Fruit fly (Drosophila melanogaster) whole organism, embryonic: ENCODE measurements around the gene CG3604.

Experiments used
- Abd-B ChIP-seq: fragments of 200-800 bp; sonication (Bioruptor generic); optimal IDR thresholded peaks from 2 replicates; lab custom pipeline; 2018; ENCODE audit warnings: missing biosample characterization, mild to moderate bottlenecking, missing genetic modification characterization, moderate library complexity
- Awh ChIP-seq: fragments of 200-800 bp; sonication (Bioruptor generic); IDR thresholded peaks from 2 replicates; pipeline ENCODE4, ENCODE4 v1.3.6; 2022; ENCODE audit warnings: missing biosample characterization, missing genetic modification characterization
- Bdp1 ChIP-seq: fragments of 200-800 bp; sonication (Bioruptor generic); optimal IDR thresholded peaks from 3 replicates; lab custom pipeline; 2016; ENCODE audit warnings: missing biosample characterization, missing genetic modification characterization
- Bgb ChIP-seq: fragments of 200-800 bp; sonication (Bioruptor generic); IDR thresholded peaks from 2 replicates; pipeline ENCODE4 v1.3.6; 2022; ENCODE audit warnings: missing biosample characterization, missing genetic modification characterization; ENCODE audit not compliant: partially characterized antibody
- CG12155 ChIP-seq: fragments of 200-800 bp; sonication (Bioruptor generic); optimal IDR thresholded peaks from 3 replicates; lab custom pipeline; 2016; ENCODE audit warnings: missing biosample characterization, missing genetic modification characterization
- CG13287 ChIP-seq: fragments of 200-800 bp; sonication (Bioruptor generic); IDR thresholded peaks from 2 replicates; pipeline ENCODE4 v1.3.6; 2022; ENCODE audit warnings: missing biosample characterization, missing genetic modification characterization; ENCODE audit not compliant: partially characterized antibody
- CG14710 ChIP-seq: fragments of 200-800 bp; sonication (Bioruptor generic); optimal IDR thresholded peaks from 3 replicates; lab custom pipeline; 2019; ENCODE audit warnings: missing biosample characterization, mild to moderate bottlenecking, missing genetic modification characterization, moderate library complexity
- CG15601 ChIP-seq: fragments of 200-800 bp; sonication (Bioruptor generic); optimal IDR thresholded peaks from 3 replicates; lab custom pipeline; 2019; ENCODE audit warnings: missing biosample characterization, mild to moderate bottlenecking, missing genetic modification characterization, moderate library complexity
- CG2199 ChIP-seq: fragments of 200-800 bp; sonication (Bioruptor generic); IDR thresholded peaks from 3 replicates; pipeline ENCODE4 v1.3.6; 2022; ENCODE audit warnings: missing biosample characterization, missing genetic modification characterization
- CG3163 ChIP-seq: fragments of 200-800 bp; sonication (Bioruptor generic); optimal IDR thresholded peaks from 3 replicates; lab custom pipeline; 2016; ENCODE audit warnings: missing biosample characterization, missing genetic modification characterization
- CG32532 ChIP-seq: fragments of 200-800 bp; sonication (Bioruptor generic); IDR thresholded peaks from 2 replicates; pipeline ENCODE4 v1.3.6; 2022; ENCODE audit warnings: missing biosample characterization, missing genetic modification characterization
- CG34422 ChIP-seq: fragments of 200-800 bp; sonication (Bioruptor generic); IDR thresholded peaks from 3 replicates; pipeline ENCODE4 v1.3.6; 2022; ENCODE audit warnings: missing biosample characterization, missing genetic modification characterization
- CG42726 ChIP-seq: fragments of 200-800 bp; sonication (Bioruptor generic); IDR thresholded peaks from 2 replicates; pipeline ENCODE4 v1.3.6; 2022; ENCODE audit warnings: missing biosample characterization, missing genetic modification characterization; ENCODE audit not compliant: partially characterized antibody
- CG4360 ChIP-seq: fragments of 200-800 bp; sonication (Bioruptor generic); IDR thresholded peaks from 2 replicates; pipeline ENCODE4 v1.3.6; 2022; ENCODE audit warnings: missing biosample characterization, missing genetic modification characterization
- CG6765 ChIP-seq: fragments of 200-800 bp; sonication (Bioruptor generic); optimal IDR thresholded peaks from 3 replicates; lab custom pipeline; 2017; ENCODE audit warnings: missing biosample characterization, mild to moderate bottlenecking, missing genetic modification characterization
- CG6854 ChIP-seq: fragments of 200-800 bp; sonication (Bioruptor generic); optimal IDR thresholded peaks from 3 replicates; lab custom pipeline; 2017; ENCODE audit warnings: missing biosample characterization, mild to moderate bottlenecking, missing genetic modification characterization
- CG7963 ChIP-seq: fragments of 200-800 bp; sonication (Bioruptor generic); IDR thresholded peaks from 3 replicates; pipeline ENCODE4 v1.3.6; 2022; ENCODE audit warnings: missing biosample characterization, missing genetic modification characterization; ENCODE audit not compliant: partially characterized antibody
- CrebB ChIP-seq: fragments of 200-800 bp; sonication (Bioruptor generic); optimal IDR thresholded peaks from 3 replicates; lab custom pipeline; 2018; ENCODE audit warnings: missing biosample characterization, mild to moderate bottlenecking, missing genetic modification characterization
- Ets65A ChIP-seq: fragments of 200-800 bp; sonication (Bioruptor generic); peaks from one replicate; lab custom pipeline; 2016; ENCODE audit warnings: missing biosample characterization, missing genetic modification characterization
- Hand ChIP-seq: fragments of 200-800 bp; sonication (Bioruptor generic); optimal IDR thresholded peaks from 2 replicates; lab custom pipeline; 2017; ENCODE audit warnings: mild to moderate bottlenecking, missing biosample characterization, missing genetic modification reagents, missing genetic modification characterization
- Hmx ChIP-seq: fragments of 200-800 bp; sonication (Bioruptor generic); optimal IDR thresholded peaks from 2 replicates; lab custom pipeline; 2016; ENCODE audit warnings: missing biosample characterization, missing genetic modification characterization
- Jarid2 ChIP-seq: fragments of 200-800 bp; sonication (Bioruptor generic); optimal IDR thresholded peaks from 3 replicates; lab custom pipeline; 2017; ENCODE audit warnings: mild to moderate bottlenecking, missing biosample characterization, missing genetic modification reagents, missing genetic modification characterization
- Lpt ChIP-seq: fragments of >200 bp; optimal IDR thresholded peaks from 2 replicates; lab custom pipeline; 2018; ENCODE audit warnings: missing biosample characterization, missing genetic modification characterization
- Med ChIP-seq: fragments of 200-800 bp; sonication (Bioruptor generic); peaks from one replicate; lab custom pipeline; 2016; ENCODE audit warnings: missing biosample characterization, missing genetic modification characterization, mild to moderate bottlenecking, inconsistent platforms, moderate library complexity
- NC2α ChIP-seq: fragments of 200-800 bp; sonication (Bioruptor generic); optimal IDR thresholded peaks from 2 replicates; lab custom pipeline; 2016; ENCODE audit warnings: missing biosample characterization, missing genetic modification characterization
- Poxn ChIP-seq: fragments of 200-800 bp; sonication (Bioruptor generic); IDR thresholded peaks from 2 replicates; pipeline ENCODE4 v1.3.6; 2022; ENCODE audit warnings: missing biosample characterization, missing genetic modification characterization
- Rfx ChIP-seq: fragments of 200-800 bp; sonication (Bioruptor generic); IDR thresholded peaks from 2 replicates; pipeline ENCODE4 v1.3.6; 2022; ENCODE audit warnings: missing biosample characterization, missing genetic modification characterization
- Taf1 ChIP-seq: fragments of 200-800 bp; sonication (Bioruptor generic); IDR thresholded peaks from 2 replicates; pipeline ENCODE4 v1.3.6; 2022; ENCODE audit warnings: missing biosample characterization, missing genetic modification characterization
- Trl ChIP-seq, 3 experiments: fragments of >200 bp in 2 of 3; fragments of 200-800 bp in 1 of 3; sonication (Bioruptor generic) in 1 of 3; optimal IDR thresholded peaks; 2 replicates in 1 of 3; 3 replicates in 2 of 3; lab custom pipeline; 2016 to 2017; ENCODE audit warnings: missing biosample characterization in 1 of 3, missing genetic modification characterization in 1 of 3
- amos ChIP-seq: fragments of 200-800 bp; sonication (Bioruptor generic); IDR thresholded peaks from 2 replicates; pipeline ENCODE4 v1.3.6; 2022; ENCODE audit warnings: missing biosample characterization, missing genetic modification characterization; ENCODE audit not compliant: partially characterized antibody
- ato ChIP-seq: fragments of 200-800 bp; sonication (Bioruptor generic); IDR thresholded peaks from 2 replicates; pipeline ENCODE4 v1.3.6; 2022; ENCODE audit warnings: missing biosample characterization, missing genetic modification characterization; ENCODE audit not compliant: partially characterized antibody
- bbx ChIP-seq: fragments of 200-800 bp; sonication (Bioruptor generic); IDR thresholded peaks from 2 replicates; pipeline ENCODE4 v1.3.6; 2022; ENCODE audit warnings: missing biosample characterization, missing genetic modification characterization; ENCODE audit not compliant: partially characterized antibody
- chinmo ChIP-seq: fragments of 200-800 bp; sonication (Bioruptor generic); IDR thresholded peaks from 4 replicates; pipeline ENCODE4 v1.3.6; 2022; ENCODE audit warnings: missing biosample characterization, missing genetic modification characterization; ENCODE audit not compliant: partially characterized antibody
- chm ChIP-seq: fragments of 200-800 bp; sonication (Bioruptor generic); IDR thresholded peaks from 2 replicates; pipeline ENCODE4 v1.3.6; 2022; ENCODE audit warnings: missing biosample characterization, missing genetic modification characterization
- ci ChIP-seq: fragments of 200-800 bp; sonication (Bioruptor generic); IDR thresholded peaks from 3 replicates; pipeline ENCODE4 v1.3.6; 2022; ENCODE audit warnings: missing biosample characterization, missing genetic modification characterization
- crp ChIP-seq, 2 experiments: fragments of 200-800 bp; sonication (Bioruptor generic); optimal IDR thresholded peaks; 2 replicates in 1 of 2; 3 replicates in 1 of 2; lab custom pipeline; 2017; ENCODE audit warnings: missing biosample characterization in 2 of 2, missing genetic modification characterization in 2 of 2, mild to moderate bottlenecking in 1 of 2, moderate library complexity in 1 of 2
- cwo ChIP-seq: fragments of 200-800 bp; sonication (Bioruptor generic); optimal IDR thresholded peaks from 3 replicates; lab custom pipeline; 2017; ENCODE audit warnings: missing biosample characterization, missing genetic modification characterization, mild to moderate bottlenecking, moderate library complexity, missing genetic modification reagents
- gt ChIP-seq: fragments of 200-800 bp; sonication (Bioruptor generic); IDR thresholded peaks from 2 replicates; pipeline ENCODE4 v1.3.6; 2022; ENCODE audit warnings: missing biosample characterization, missing genetic modification characterization
- kah ChIP-seq: fragments of 200-800 bp; sonication (Bioruptor generic); optimal IDR thresholded peaks from 2 replicates; lab custom pipeline; 2018; ENCODE audit warnings: missing biosample characterization, mild to moderate bottlenecking, missing genetic modification characterization
- lab ChIP-seq: fragments of 200-800 bp; sonication (Bioruptor generic); optimal IDR thresholded peaks from 3 replicates; lab custom pipeline; 2017; ENCODE audit warnings: missing biosample characterization, missing genetic modification characterization, mild to moderate bottlenecking, moderate library complexity, missing genetic modification reagents
- nom ChIP-seq: fragments of 200-800 bp; sonication (Bioruptor generic); optimal IDR thresholded peaks from 2 replicates; lab custom pipeline; 2017; ENCODE audit warnings: missing biosample characterization, missing genetic modification characterization, mild to moderate bottlenecking, moderate library complexity, missing genetic modification reagents
- oc ChIP-seq: fragments of 200-800 bp; sonication (Bioruptor generic); optimal IDR thresholded peaks from 2 replicates; lab custom pipeline; 2018; ENCODE audit warnings: missing biosample characterization, mild to moderate bottlenecking, missing genetic modification characterization, moderate library complexity
- org-1 ChIP-seq: fragments of 200-800 bp; sonication (Bioruptor generic); optimal IDR thresholded peaks from 2 replicates; lab custom pipeline; 2017; ENCODE audit warnings: missing biosample characterization, missing genetic modification characterization
- row ChIP-seq: fragments of 200-800 bp; sonication (Bioruptor generic); IDR thresholded peaks from 3 replicates; pipeline ENCODE4 v1.3.6; 2022; ENCODE audit warnings: missing biosample characterization, missing genetic modification characterization
- sd ChIP-seq: fragments of 200-800 bp; sonication (Bioruptor generic); optimal IDR thresholded peaks from 3 replicates; lab custom pipeline; 2018; ENCODE audit warnings: missing biosample characterization, mild to moderate bottlenecking, missing genetic modification characterization, moderate library complexity
- sens ChIP-seq: fragments of 200-800 bp; sonication (Bioruptor generic); peaks from one replicate; lab custom pipeline; 2016; ENCODE audit warnings: missing biosample characterization, missing genetic modification characterization
- tap ChIP-seq: fragments of 200-800 bp; optimal IDR thresholded peaks from 3 replicates; lab custom pipeline; 2019; ENCODE audit warnings: missing biosample characterization, mild to moderate bottlenecking, missing genetic modification characterization, moderate library complexity
- tup ChIP-seq: fragments of 200-800 bp; sonication (Bioruptor generic); optimal IDR thresholded peaks from 2 replicates; lab custom pipeline; 2016; ENCODE audit warnings: missing biosample characterization, mild to moderate bottlenecking, missing genetic modification characterization, moderate library complexity
- vvl ChIP-seq: fragments of 200-800 bp; sonication (Bioruptor generic); IDR thresholded peaks from 2 replicates; pipeline ENCODE4 v1.3.6; 2022; ENCODE audit warnings: missing biosample characterization, missing genetic modification characterization

The CG3604 gene

dm6 chr2L:3656667-3657066, 41.0 kb downstream of the CG3604 start, which contains the start of gene for:
for (minus strand) TSS chr2L:3656953.
- TF ChIP-seq CrebB (tag; lab: Kevin White, UChicago): no peak
- no peak for TF ChIP-seq CG6854 (GFP tag; lab: Kevin White, UChicago)
- TF ChIP-seq ato (GFP tag; lab: Robert Waterston, UW): no peak
- TF ChIP-seq ci (GFP tag; lab: Robert Waterston, UW): peak; percentile 17; the same call in 1 of the 3 replicates
- no peak for TF ChIP-seq oc (tag; lab: Kevin White, UChicago)
- no peak for TF ChIP-seq CG6765 (GFP tag; lab: Kevin White, UChicago)
- TF ChIP-seq CG42726 (GFP tag; lab: Robert Waterston, UW): peak; percentile 38; the same call in 1 of the 2 replicates
- TF ChIP-seq chinmo: 0 out of 4 replicates have a peak, but pooled peaks have one; percentile 34
- 0 out of 3 replicates have a peak, but pooled peaks have one; percentile 31 for TF ChIP-seq CG2199
- peak; percentile 21; the same call in 1 of the 2 replicates for TF ChIP-seq bbx (GFP tag; lab: Robert Waterston, UW)
- peak; percentile 19; the same call in 1 of the 2 replicates for TF ChIP-seq CG32532 (GFP tag; lab: Robert Waterston, UW)
- no peak for TF ChIP-seq Bdp1
- peak; percentile 42; the same call in 1 of the 2 replicates for TF ChIP-seq vvl (GFP tag; lab: Robert Waterston, UW)
- no peak for TF ChIP-seq CG7963 (GFP tag; lab: Robert Waterston, UW)
- TF ChIP-seq crp (GFP tag; optimal IDR thresholded peaks at IDR 0.05; lab: Kevin White, UChicago): no peak
- peak; percentile 75 for TF ChIP-seq chm (GFP tag; lab: Robert Waterston, UW)
- TF ChIP-seq NC2α: no peak
- TF ChIP-seq nom: peak; percentile 31
- peak; percentile 16 for TF ChIP-seq CG15601
- peak; percentile 9; the same call in 1 of the 2 replicates for TF ChIP-seq amos (GFP tag; lab: Robert Waterston, UW)
- peak; percentile 32 to 71 for TF ChIP-seq Trl (optimal IDR thresholded peaks at IDR 0.05; lab: Kevin White, UChicago)
- no peak for TF ChIP-seq Trl (GFP tag; optimal IDR thresholded peaks at IDR 0.05; lab: Kevin White, UChicago)
- peak; percentile 40; the same call in 1 of the 3 replicates for TF ChIP-seq CG34422
- TF ChIP-seq cwo (GFP tag; lab: Kevin White, UChicago): no peak
- peak; percentile 9; the same call in 1 of the 2 replicates for TF ChIP-seq CG13287
- no peak for TF ChIP-seq tup
- TF ChIP-seq Ets65A (GFP tag; lab: Kevin White, UChicago): no peak
- TF ChIP-seq Hmx (GFP tag; lab: Kevin White, UChicago): no peak
- TF ChIP-seq row (GFP tag; lab: Robert Waterston, UW): peak; percentile 6; the same call in 1 of the 3 replicates
- no peak for TF ChIP-seq Taf1 (GFP tag; lab: Robert Waterston, UW)
- no peak for TF ChIP-seq Poxn (GFP tag; lab: Robert Waterston, UW)
- no peak for TF ChIP-seq CG14710 (tag; lab: Kevin White, UChicago)
- no peak for TF ChIP-seq Lpt (GFP tag; lab: Kevin White, UChicago)
- peak; percentile 20 for TF ChIP-seq sens (GFP tag; lab: Kevin White, UChicago)
- TF ChIP-seq Abd-B: no peak
- no peak for TF ChIP-seq Hand (GFP tag; lab: Kevin White, UChicago)
- peak; percentile 93 for TF ChIP-seq CG12155 (GFP tag; lab: Kevin White, UChicago)
- TF ChIP-seq lab (GFP tag; lab: Kevin White, UChicago): peak; percentile 20
- TF ChIP-seq Bgb (GFP tag; lab: Robert Waterston, UW): no peak
- no peak for TF ChIP-seq gt (GFP tag; lab: Robert Waterston, UW)
- peak; percentile 96 for TF ChIP-seq Jarid2 (GFP tag; lab: Kevin White, UChicago)
- TF ChIP-seq org-1 (GFP tag; lab: Kevin White, UChicago): no peak
- peak; percentile 47 for TF ChIP-seq sd (tag; lab: Kevin White, UChicago)
- TF ChIP-seq CG3163 (GFP tag; lab: Kevin White, UChicago): peak; percentile 64
- no peak for TF ChIP-seq Awh (GFP tag; lab: Robert Waterston, UW)
- TF ChIP-seq tap (tag; lab: Kevin White, UChicago): no peak
- TF ChIP-seq Med: peak; percentile 50
- peak; percentile 56 for TF ChIP-seq kah (GFP tag; lab: Kevin White, UChicago)
- peak; percentile 15; the same call in 1 of the 2 replicates for TF ChIP-seq Rfx (GFP tag; lab: Robert Waterston, UW)
- TF ChIP-seq CG4360 (GFP tag; lab: Robert Waterston, UW): peak; percentile 13; the same call in 1 of the 2 replicates
